Worm (Caenorhabditis elegans) whole organism, late embryonic: ENCODE measurements around the gene T13F3.4.

Source experiments
- Y22D7AL.16 ChIP-seq: sonication (generic microtip); optimal IDR thresholded peaks from 2 replicates; lab custom pipeline; 2016; ENCODE audit warnings: missing genetic modification characterization, missing compliant biosample characterization
- ama-1 ChIP-seq: fragments of 150-350 bp; optimal IDR thresholded peaks from 2 replicates; lab custom pipeline; 2014
- ceh-18 ChIP-seq: sonication (generic microtip); optimal IDR thresholded peaks from 2 replicates; lab custom pipeline; 2016; ENCODE audit warnings: missing genetic modification characterization, missing compliant biosample characterization
- ceh-30 ChIP-seq: fragments of 150-350 bp; optimal IDR thresholded peaks from 2 replicates; lab custom pipeline; 2014; ENCODE audit warnings: missing biosample characterization, missing genetic modification characterization
- hlh-13 ChIP-seq: fragments of 200-800 bp; sonication (Bioruptor generic); optimal IDR thresholded peaks from 2 replicates; lab custom pipeline; 2018; ENCODE audit warnings: mild to moderate bottlenecking, missing genetic modification characterization, missing compliant biosample characterization
- nhr-11 ChIP-seq: fragments of 150-350 bp; optimal IDR thresholded peaks from 2 replicates; lab custom pipeline; 2014; ENCODE audit warnings: missing biosample characterization, missing genetic modification characterization
- pqm-1 ChIP-seq: sonication (generic microtip); optimal IDR thresholded peaks from 2 replicates; lab custom pipeline; 2016; ENCODE audit warnings: missing genetic modification characterization, missing compliant biosample characterization
- tbx-7 ChIP-seq: sonication (generic microtip); optimal IDR thresholded peaks from 2 replicates; lab custom pipeline; 2016; ENCODE audit warnings: missing genotype, missing genetic modification characterization, missing compliant biosample characterization
- zip-5 ChIP-seq: sonication (generic microtip); optimal IDR thresholded peaks from 2 replicates; lab custom pipeline; 2016; ENCODE audit warnings: missing genetic modification characterization, missing compliant biosample characterization

ce11 chrV:16218522-16218921 is 47.9 kb downstream of the T13F3.4 start, which contains the start of gene F11A5.15:
- TF ChIP-seq zip-5 (tag; lab: Kevin White, UChicago) (no peak), ceh-30 (tag; lab: Kevin White, UChicago) (no peak), hlh-13 (GFP tag; lab: Kevin White, UChicago) (no peak), ceh-18 (tag; lab: Kevin White, UChicago) (no peak), pqm-1 (no peak), ama-1 (lab: Kevin White, UChicago) (no peak), tbx-7 (no peak), Y22D7AL.16 (tag; lab: Kevin White, UChicago) (no peak), nhr-11 (tag; lab: Kevin White, UChicago) (no peak)
